Fruit fly (Drosophila melanogaster) whole organism, embryonic: ENCODE data around the gene kirre.

ENCODE experiments used
- Adf1 ChIP-seq: fragments of 200-800 bp; sonication (Bioruptor generic); IDR thresholded peaks from 2 replicates; pipeline ENCODE4 v1.3.6; 2022; ENCODE audit warnings: missing biosample characterization, missing genetic modification characterization
- Asciz ChIP-seq: fragments of 200-800 bp; sonication (Bioruptor generic); optimal IDR thresholded peaks from 2 replicates; lab custom pipeline; 2017; ENCODE audit warnings: missing biosample characterization, mild to moderate bottlenecking, missing genetic modification characterization, missing genetic modification reagents
- CG10366 ChIP-seq: fragments of 200-800 bp; sonication (Bioruptor generic); IDR thresholded peaks from 2 replicates; pipeline ENCODE4 v1.3.6; 2022; ENCODE audit warnings: missing biosample characterization, missing genetic modification characterization
- CG11085 ChIP-seq: fragments of 200-800 bp; sonication (Bioruptor generic); IDR thresholded peaks from 2 replicates; pipeline ENCODE4 v1.3.6; 2022; ENCODE audit warnings: missing biosample characterization, missing genetic modification characterization
- CG12391 ChIP-seq: fragments of 200-800 bp; sonication (Bioruptor generic); optimal IDR thresholded peaks from 3 replicates; lab custom pipeline; 2018; ENCODE audit warnings: missing biosample characterization, mild to moderate bottlenecking, missing genetic modification characterization, moderate library complexity
- CG15073 ChIP-seq: fragments of 200-800 bp; sonication (Bioruptor generic); optimal IDR thresholded peaks from 2 replicates; lab custom pipeline; 2016; ENCODE audit warnings: missing biosample characterization, missing genetic modification characterization
- CG1603 ChIP-seq: fragments of 200-800 bp; sonication (Bioruptor generic); optimal IDR thresholded peaks from 2 replicates; lab custom pipeline; 2019; ENCODE audit warnings: missing biosample characterization, mild to moderate bottlenecking, missing genetic modification characterization, moderate library complexity
- CG17612 ChIP-seq: fragments of 200-800 bp; sonication (Bioruptor generic); IDR thresholded peaks from 2 replicates; pipeline ENCODE4 v1.3.6; 2022; ENCODE audit warnings: missing biosample characterization, missing genetic modification characterization
- CG1832 ChIP-seq: fragments of 200-800 bp; sonication (Bioruptor generic); optimal IDR thresholded peaks from 2 replicates; lab custom pipeline; 2017; ENCODE audit warnings: missing biosample characterization, mild to moderate bottlenecking, missing genetic modification characterization, inconsistent platforms
- CG34422 ChIP-seq: fragments of 200-800 bp; sonication (Bioruptor generic); IDR thresholded peaks from 3 replicates; pipeline ENCODE4 v1.3.6; 2022; ENCODE audit warnings: missing biosample characterization, missing genetic modification characterization
- CG7987 ChIP-seq: fragments of 200-800 bp; sonication (Bioruptor generic); optimal IDR thresholded peaks from 2 replicates; lab custom pipeline; 2018; ENCODE audit warnings: missing biosample characterization, mild to moderate bottlenecking, missing genetic modification characterization, moderate library complexity
- CG8281 ChIP-seq: fragments of 200-800 bp; sonication (Bioruptor generic); optimal IDR thresholded peaks from 2 replicates; lab custom pipeline; 2018; ENCODE audit warnings: missing biosample characterization, mild to moderate bottlenecking, missing genetic modification characterization, moderate library complexity
- CG8290 ChIP-seq, 3 experiments: fragments of 200-800 bp; sonication (Bioruptor generic); optimal IDR thresholded peaks; 2 replicates each; lab custom pipeline; 2016 to 2019; ENCODE audit warnings: missing biosample characterization in 3 of 3, missing genetic modification characterization in 3 of 3, mild to moderate bottlenecking in 2 of 3, moderate library complexity in 1 of 3
- CG8924 ChIP-seq: fragments of 200-800 bp; optimal IDR thresholded peaks from 3 replicates; lab custom pipeline; 2019; ENCODE audit warnings: missing biosample characterization, mild to moderate bottlenecking, missing genetic modification characterization, moderate library complexity
- CG9215 ChIP-seq: fragments of 200-800 bp; sonication (Bioruptor generic); IDR thresholded peaks from 2 replicates; pipeline ENCODE4 v1.3.6; 2022; ENCODE audit warnings: missing biosample characterization, missing genetic modification characterization
- D ChIP-seq, 2 experiments: fragments of 200-800 bp in 1 of 2; fragments of >200 bp in 1 of 2; sonication (Bioruptor generic) in 1 of 2; optimal IDR thresholded peaks; 2 replicates in 1 of 2; 3 replicates in 1 of 2; lab custom pipeline; 2017; ENCODE audit warnings: mild to moderate bottlenecking in 1 of 2, missing biosample characterization in 1 of 2, missing genetic modification characterization in 1 of 2, missing genetic modification reagents in 1 of 2
- D19B ChIP-seq: fragments of 200-800 bp; sonication (Bioruptor generic); optimal IDR thresholded peaks from 2 replicates; lab custom pipeline; 2017; ENCODE audit warnings: missing biosample characterization, mild to moderate bottlenecking, missing genetic modification characterization
- Eip74EF ChIP-seq, 2 experiments: fragments of 200-800 bp in 1 of 2; fragments of >200 bp in 1 of 2; sonication (Bioruptor generic) in 1 of 2; optimal IDR thresholded peaks; 2 replicates each; lab custom pipeline; 2017 to 2019; ENCODE audit warnings: missing biosample characterization in 2 of 2, missing genetic modification characterization in 2 of 2, mild to moderate bottlenecking in 1 of 2, moderate library complexity in 1 of 2
- Fer2 ChIP-seq: fragments of 200-800 bp; sonication (Bioruptor generic); optimal IDR thresholded peaks from 2 replicates; lab custom pipeline; 2018; ENCODE audit warnings: missing biosample characterization, mild to moderate bottlenecking, missing genetic modification characterization, moderate library complexity
- GATAe ChIP-seq: fragments of 200-800 bp; sonication (Bioruptor generic); conservative IDR thresholded peaks from 2 replicates; pipeline ENCODE4 v1.3.6; 2022; ENCODE audit warnings: missing biosample characterization, missing genetic modification characterization
- Max ChIP-seq: fragments of 200-800 bp; sonication (Bioruptor generic); optimal IDR thresholded peaks from 2 replicates; lab custom pipeline; 2016; ENCODE audit warnings: missing biosample characterization, mild to moderate bottlenecking, missing genetic modification characterization
- Mes4 ChIP-seq: fragments of 200-800 bp; sonication (Bioruptor generic); optimal IDR thresholded peaks from 2 replicates; lab custom pipeline; 2016; ENCODE audit warnings: missing biosample characterization, missing genetic modification characterization
- Nf-YC ChIP-seq: fragments of 200-800 bp; optimal IDR thresholded peaks from 3 replicates; lab custom pipeline; 2019; ENCODE audit warnings: missing biosample characterization, mild to moderate bottlenecking, missing genetic modification characterization, moderate library complexity
- NfI ChIP-seq: fragments of 200-800 bp; sonication (Bioruptor generic); optimal IDR thresholded peaks from 3 replicates; lab custom pipeline; 2018; ENCODE audit warnings: missing biosample characterization, mild to moderate bottlenecking, missing genetic modification characterization, moderate library complexity
- Sry-β ChIP-seq: fragments of 200-800 bp; sonication (Bioruptor generic); optimal IDR thresholded peaks from 2 replicates; lab custom pipeline; 2018; ENCODE audit warnings: missing biosample characterization, mild to moderate bottlenecking, missing genetic modification characterization, moderate library complexity
- Sry-δ ChIP-seq: fragments of 200-800 bp; sonication (Bioruptor generic); optimal IDR thresholded peaks from 2 replicates; lab custom pipeline; 2016; ENCODE audit warnings: missing biosample characterization, missing genetic modification characterization
- TFAM ChIP-seq: fragments of 200-800 bp; sonication (Bioruptor generic); optimal IDR thresholded peaks from 2 replicates; lab custom pipeline; 2017; ENCODE audit warnings: missing biosample characterization, missing genetic modification characterization, inconsistent platforms
- Taf1 ChIP-seq: fragments of 200-800 bp; sonication (Bioruptor generic); IDR thresholded peaks from 2 replicates; pipeline ENCODE4 v1.3.6; 2022; ENCODE audit warnings: missing biosample characterization, missing genetic modification characterization
- ab ChIP-seq: fragments of 200-800 bp; sonication (Bioruptor generic); optimal IDR thresholded peaks from 2 replicates; lab custom pipeline; 2016; ENCODE audit warnings: missing biosample characterization, missing genetic modification characterization
- abd-A ChIP-seq: fragments of 200-800 bp; sonication (Bioruptor generic); optimal IDR thresholded peaks from 3 replicates; lab custom pipeline; 2019; ENCODE audit warnings: missing biosample characterization, mild to moderate bottlenecking, missing genetic modification characterization, moderate library complexity
- caup ChIP-seq: fragments of 200-800 bp; sonication (Bioruptor generic); optimal IDR thresholded peaks from 3 replicates; lab custom pipeline; 2017; ENCODE audit warnings: missing biosample characterization, mild to moderate bottlenecking, missing genetic modification characterization, moderate library complexity; ENCODE audit not compliant: severe bottlenecking
- chinmo ChIP-seq: fragments of 200-800 bp; sonication (Bioruptor generic); IDR thresholded peaks from 4 replicates; pipeline ENCODE4 v1.3.6; 2022; ENCODE audit warnings: missing biosample characterization, missing genetic modification characterization; ENCODE audit not compliant: partially characterized antibody
- crp ChIP-seq, 2 experiments: fragments of 200-800 bp; sonication (Bioruptor generic); optimal IDR thresholded peaks; 2 replicates in 1 of 2; 3 replicates in 1 of 2; lab custom pipeline; 2017; ENCODE audit warnings: missing biosample characterization in 2 of 2, missing genetic modification characterization in 2 of 2, mild to moderate bottlenecking in 1 of 2, moderate library complexity in 1 of 2
- danr ChIP-seq: fragments of 200-800 bp; sonication (Bioruptor generic); IDR thresholded peaks from 2 replicates; pipeline ENCODE4 v1.3.6; 2022; ENCODE audit warnings: missing biosample characterization, missing genetic modification characterization
- dimm ChIP-seq: fragments of 200-800 bp; sonication (Bioruptor generic); IDR thresholded peaks from 2 replicates; pipeline ENCODE4 v1.3.6; 2022; ENCODE audit warnings: missing biosample characterization, missing genetic modification characterization
- dmrt99B ChIP-seq: fragments of 200-800 bp; sonication (Bioruptor generic); optimal IDR thresholded peaks from 2 replicates; lab custom pipeline; 2018; ENCODE audit warnings: missing biosample characterization, mild to moderate bottlenecking, missing genetic modification characterization, moderate library complexity
- gcm ChIP-seq: fragments of 200-800 bp; sonication (Bioruptor generic); optimal IDR thresholded peaks from 2 replicates; lab custom pipeline; 2019; ENCODE audit warnings: missing biosample characterization, mild to moderate bottlenecking, missing genetic modification characterization, moderate library complexity
- jing ChIP-seq: fragments of 200-800 bp; sonication (Bioruptor generic); optimal IDR thresholded peaks from 2 replicates; lab custom pipeline; 2018; ENCODE audit warnings: missing biosample characterization, mild to moderate bottlenecking, missing genetic modification characterization
- knrl ChIP-seq: fragments of 200-800 bp; sonication (Bioruptor generic); IDR thresholded peaks from 3 replicates; pipeline ENCODE4 v1.3.6; 2022; ENCODE audit warnings: missing biosample characterization, missing genetic modification characterization; ENCODE audit not compliant: partially characterized antibody
- lola ChIP-seq, 3 experiments: fragments of >200 bp in 2 of 3; fragments of 200-800 bp in 1 of 3; sonication (Bioruptor generic) in 1 of 3; optimal IDR thresholded peaks; 2 replicates each; lab custom pipeline; 2017 to 2019; ENCODE audit warnings: missing biosample characterization in 3 of 3, missing genetic modification characterization in 3 of 3, mild to moderate bottlenecking in 1 of 3, moderate library complexity in 1 of 3
- nau ChIP-seq: fragments of 200-800 bp; sonication (Bioruptor generic); optimal IDR thresholded peaks from 3 replicates; lab custom pipeline; 2017; ENCODE audit warnings: missing biosample characterization, mild to moderate bottlenecking, missing genetic modification characterization, missing genetic modification reagents
- nom ChIP-seq: fragments of 200-800 bp; sonication (Bioruptor generic); optimal IDR thresholded peaks from 2 replicates; lab custom pipeline; 2017; ENCODE audit warnings: missing biosample characterization, missing genetic modification characterization, mild to moderate bottlenecking, moderate library complexity, missing genetic modification reagents
- pfk ChIP-seq: fragments of 200-800 bp; sonication (Bioruptor generic); optimal IDR thresholded peaks from 2 replicates; lab custom pipeline; 2018; ENCODE audit warnings: missing biosample characterization, mild to moderate bottlenecking, missing genetic modification characterization, moderate library complexity
- pnt ChIP-seq: fragments of 200-800 bp; sonication (Bioruptor generic); optimal IDR thresholded peaks from 3 replicates; lab custom pipeline; 2016; ENCODE audit warnings: missing biosample characterization, missing genetic modification characterization
- row ChIP-seq: fragments of 200-800 bp; sonication (Bioruptor generic); IDR thresholded peaks from 3 replicates; pipeline ENCODE4 v1.3.6; 2022; ENCODE audit warnings: missing biosample characterization, missing genetic modification characterization
- sd ChIP-seq: fragments of 200-800 bp; sonication (Bioruptor generic); optimal IDR thresholded peaks from 3 replicates; lab custom pipeline; 2018; ENCODE audit warnings: missing biosample characterization, mild to moderate bottlenecking, missing genetic modification characterization, moderate library complexity
- stwl ChIP-seq: fragments of 200-800 bp; sonication (Bioruptor generic); optimal IDR thresholded peaks from 3 replicates; lab custom pipeline; 2018; ENCODE audit warnings: missing biosample characterization, mild to moderate bottlenecking, missing genetic modification characterization, moderate library complexity
- trh ChIP-seq: fragments of 200-800 bp; sonication (Bioruptor generic); optimal IDR thresholded peaks from 2 replicates; lab custom pipeline; 2016; ENCODE audit warnings: missing biosample characterization, missing genetic modification characterization

The kirre gene

DNA sequence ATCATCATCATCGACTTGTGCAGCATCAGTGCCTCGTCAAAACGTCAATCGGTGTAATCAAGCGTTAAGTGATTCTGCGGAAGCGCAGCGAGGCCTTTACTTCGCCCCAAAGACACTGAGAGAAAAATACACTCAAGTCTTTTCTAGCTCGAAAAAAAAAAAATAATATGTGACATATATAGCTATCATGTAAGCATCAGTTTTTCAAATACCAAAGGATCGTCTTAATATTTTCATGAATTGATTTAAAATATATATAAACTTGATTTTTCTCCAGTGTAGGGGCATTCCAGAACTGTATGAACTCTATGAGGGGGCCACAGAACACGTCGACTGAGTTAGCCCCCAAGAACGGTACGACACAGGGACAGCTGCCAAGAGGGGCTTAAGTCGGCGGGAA lies 299.6 kb downstream of the kirre start (continued):
- no peak for TF ChIP-seq knrl (GFP tag; lab: Robert Waterston, UW)
- no peak for TF ChIP-seq CG11085 (GFP tag; lab: Robert Waterston, UW)
- no peak for TF ChIP-seq Nf-YC (tag; lab: Kevin White, UChicago)
- TF ChIP-seq Eip74EF (GFP tag; optimal IDR thresholded peaks at IDR 0.05; lab: Kevin White, UChicago) = no peak
- no peak for TF ChIP-seq GATAe (GFP tag; lab: Robert Waterston, UW)
- TF ChIP-seq pnt (GFP tag; lab: Kevin White, UChicago) = peak; percentile 3
- no peak for TF ChIP-seq Sry-δ
- TF ChIP-seq ab (GFP tag; lab: Kevin White, UChicago) = no peak
- TF ChIP-seq CG15073 (GFP tag; lab: Kevin White, UChicago) = no peak
- no peak for TF ChIP-seq CG9215 (GFP tag; lab: Robert Waterston, UW)
- TF ChIP-seq CG7987 (GFP tag; lab: Kevin White, UChicago) = no peak
- no peak for TF ChIP-seq Asciz
- 0 out of 2 replicates have a peak, but pooled peaks have one; percentile 11 for TF ChIP-seq CG10366 (GFP tag; lab: Robert Waterston, UW)
- no peak for TF ChIP-seq Mes4
- peak; percentile 15 for TF ChIP-seq stwl (tag; lab: Kevin White, UChicago)
- no peak for TF ChIP-seq sd (tag; lab: Kevin White, UChicago)
- peak; percentile 53 for TF ChIP-seq dmrt99B (tag; lab: Kevin White, UChicago)
- peak in 1 of 3 experiments; percentile 66 for TF ChIP-seq lola (GFP tag; optimal IDR thresholded peaks at IDR 0.05; lab: Kevin White, UChicago)
- TF ChIP-seq abd-A = no peak
- TF ChIP-seq jing (GFP tag; lab: Kevin White, UChicago) = no peak
- TF ChIP-seq D19B (GFP tag; lab: Kevin White, UChicago) = no peak
- no peak for TF ChIP-seq CG1832 (GFP tag; lab: Kevin White, UChicago)
- TF ChIP-seq CG8924 (tag; lab: Kevin White, UChicago) = peak; percentile 10
- TF ChIP-seq CG8281 (tag; lab: Kevin White, UChicago) = no peak
- TF ChIP-seq crp (GFP tag; optimal IDR thresholded peaks at IDR 0.05; lab: Kevin White, UChicago) = no peak
- TF ChIP-seq gcm = peak; percentile 42
- TF ChIP-seq CG1603 = no peak
- TF ChIP-seq TFAM (GFP tag; lab: Kevin White, UChicago) = no peak
- TF ChIP-seq Max = no peak
- no peak for TF ChIP-seq danr (GFP tag; lab: Robert Waterston, UW)
- no peak for TF ChIP-seq caup (GFP tag; lab: Kevin White, UChicago)
- TF ChIP-seq nau = no peak
- TF ChIP-seq Sry-β = no peak
- TF ChIP-seq Adf1 (GFP tag; lab: Robert Waterston, UW) = no peak
- no peak for TF ChIP-seq chinmo (GFP tag; lab: Robert Waterston, UW)
- TF ChIP-seq pfk = no peak
- no peak for TF ChIP-seq Fer2 (tag; lab: Kevin White, UChicago)
- TF ChIP-seq Taf1 = no peak
- peak; percentile 59 for TF ChIP-seq CG12391 (tag; lab: Kevin White, UChicago)
- TF ChIP-seq dimm = no peak
- no peak for TF ChIP-seq NfI (GFP tag; lab: Kevin White, UChicago)
- TF ChIP-seq D (optimal IDR thresholded peaks at IDR 0.05; lab: Kevin White, UChicago) = no peak
- TF ChIP-seq D (GFP tag; optimal IDR thresholded peaks at IDR 0.05; lab: Kevin White, UChicago) = peak; percentile 43
- TF ChIP-seq row (GFP tag; lab: Robert Waterston, UW) = peak; percentile 52
- no peak for TF ChIP-seq CG8290 (GFP tag; optimal IDR thresholded peaks at IDR 0.05; lab: Kevin White, UChicago)
- no peak for TF ChIP-seq CG8290 (tag; optimal IDR thresholded peaks at IDR 0.05; lab: Kevin White, UChicago)
- TF ChIP-seq CG17612 (GFP tag; lab: Robert Waterston, UW) = no peak
- no peak for TF ChIP-seq trh
- peak; percentile 82 for TF ChIP-seq nom
- 0 out of 3 replicates have a peak, but pooled peaks have one; percentile 47 for TF ChIP-seq CG34422
